Worm (Caenorhabditis elegans) whole organism, L2 larva: ENCODE measurements around the gene gcsh-1.
A peak's percentile ranks its signal among the peaks of the same experiment; 100 is the strongest.
"Not testable (repeated sequence)": the region's sequence is repeated elsewhere in the genome, so short reads cannot be mapped to it uniquely, and the experiment has no call there.

Source experiments
- C34F6.9 ChIP-seq: fragments of 150-350 bp; optimal IDR thresholded peaks from 2 replicates; lab custom pipeline; 2014; ENCODE audit warnings: missing biosample characterization, missing genetic modification characterization
- F13H6.1 ChIP-seq: sonication (generic microtip); optimal IDR thresholded peaks from 2 replicates; lab custom pipeline; 2016; ENCODE audit warnings: missing genetic modification characterization, missing compliant biosample characterization
- Y55F3AM.14 ChIP-seq: fragments of 200-800 bp; sonication (Bioruptor generic); optimal IDR thresholded peaks from 2 replicates; lab custom pipeline; 2018; ENCODE audit warnings: mild to moderate bottlenecking, missing genetic modification characterization, missing compliant biosample characterization
- ZK546.5 ChIP-seq: sonication (generic microtip); optimal IDR thresholded peaks from 2 replicates; lab custom pipeline; 2017; ENCODE audit warnings: missing biosample characterization, missing genetic modification characterization
- alr-1 ChIP-seq: fragments of 150-350 bp; optimal IDR thresholded peaks from 2 replicates; lab custom pipeline; 2014; ENCODE audit warnings: missing biosample characterization, missing genetic modification characterization
- aly-2 ChIP-seq: fragments of 150-350 bp; optimal IDR thresholded peaks from 2 replicates; lab custom pipeline; 2014; ENCODE audit warnings: missing biosample characterization, missing genetic modification characterization
- ama-1 ChIP-seq: fragments of 150-350 bp; optimal IDR thresholded peaks from 2 replicates; lab custom pipeline; 2018; ENCODE audit warnings: inconsistent platforms
- blmp-1 ChIP-seq: sonication (generic microtip); optimal IDR thresholded peaks from 2 replicates; lab custom pipeline; 2017; ENCODE audit warnings: missing genetic modification characterization, mild to moderate bottlenecking, missing compliant biosample characterization, antibody characterized with exemption, moderate library complexity; ENCODE audit not compliant: insufficient read depth
- ceh-16 ChIP-seq: fragments of 150-350 bp; optimal IDR thresholded peaks from 2 replicates; lab custom pipeline; 2014; ENCODE audit warnings: missing biosample characterization, missing genetic modification characterization
- ceh-82 ChIP-seq: fragments of 150-350 bp; optimal IDR thresholded peaks from 2 replicates; lab custom pipeline; 2014; ENCODE audit warnings: missing biosample characterization, missing genetic modification characterization
- crh-2 ChIP-seq: sonication (generic microtip); optimal IDR thresholded peaks from 2 replicates; lab custom pipeline; 2017; ENCODE audit warnings: missing biosample characterization, missing genetic modification characterization
- dmd-4 ChIP-seq: sonication (generic microtip); optimal IDR thresholded peaks from 2 replicates; lab custom pipeline; 2017; ENCODE audit warnings: missing biosample characterization, missing genetic modification characterization
- egl-27 ChIP-seq: sonication (generic microtip); optimal IDR thresholded peaks from 3 replicates; lab custom pipeline; 2017; ENCODE audit warnings: missing biosample characterization, missing genetic modification reagents, missing genetic modification characterization
- elt-1 ChIP-seq: fragments of 150-350 bp; optimal IDR thresholded peaks from 2 replicates; lab custom pipeline; 2014; ENCODE audit warnings: missing biosample characterization, missing genetic modification characterization
- elt-3 ChIP-seq: sonication (generic microtip); optimal IDR thresholded peaks from 2 replicates; lab custom pipeline; 2017; ENCODE audit warnings: missing biosample characterization, missing genetic modification characterization
- fos-1 ChIP-seq: fragments of 150-350 bp; optimal IDR thresholded peaks from 2 replicates; lab custom pipeline; 2014; ENCODE audit warnings: missing biosample characterization, missing genetic modification characterization
- lin-11 ChIP-seq: fragments of 150-350 bp; sonication (generic microtip); optimal IDR thresholded peaks from 2 replicates; lab custom pipeline; 2014; ENCODE audit warnings: missing biosample characterization, missing genetic modification characterization, inconsistent platforms, mixed read lengths
- lin-13 ChIP-seq: fragments of 150-350 bp; optimal IDR thresholded peaks from 2 replicates; lab custom pipeline; 2014; ENCODE audit warnings: missing biosample characterization, missing genetic modification reagents, missing genetic modification characterization
- lin-39 ChIP-seq: fragments of 150-350 bp; optimal IDR thresholded peaks from 2 replicates; lab custom pipeline; 2014; ENCODE audit warnings: missing biosample characterization, missing genetic modification reagents, missing genetic modification characterization
- lsy-2 ChIP-seq, 2 experiments: fragments of 150-350 bp in 1 of 2; sonication (generic microtip) in 1 of 2; optimal IDR thresholded peaks; 2 replicates each; lab custom pipeline; 2014 to 2017; ENCODE audit warnings: missing biosample characterization in 2 of 2, missing genetic modification characterization in 2 of 2
- mab-5 ChIP-seq: fragments of 150-350 bp; optimal IDR thresholded peaks from 2 replicates; lab custom pipeline; 2014; ENCODE audit warnings: missing biosample characterization, missing genetic modification characterization
- mbf-1 ChIP-seq: sonication (generic microtip); optimal IDR thresholded peaks from 2 replicates; lab custom pipeline; 2017; ENCODE audit warnings: missing biosample characterization, missing genetic modification characterization
- mdl-1 ChIP-seq, 2 experiments: fragments of 150-350 bp in 1 of 2; sonication (generic microtip) in 1 of 2; optimal IDR thresholded peaks; 2 replicates each; lab custom pipeline; 2017; ENCODE audit warnings: missing biosample characterization in 2 of 2, missing genetic modification characterization in 2 of 2
- nhr-10 ChIP-seq: sonication (generic microtip); optimal IDR thresholded peaks from 2 replicates; lab custom pipeline; 2017; ENCODE audit warnings: missing biosample characterization, missing genetic modification characterization
- nhr-12 ChIP-seq: fragments of 150-350 bp; optimal IDR thresholded peaks from 2 replicates; lab custom pipeline; 2014; ENCODE audit warnings: missing biosample characterization, missing genetic modification characterization
- nhr-129 ChIP-seq: fragments of 150-350 bp; optimal IDR thresholded peaks from 2 replicates; lab custom pipeline; 2014; ENCODE audit warnings: missing biosample characterization, missing genetic modification characterization
- nhr-21 ChIP-seq: fragments of 150-350 bp; optimal IDR thresholded peaks from 2 replicates; lab custom pipeline; 2014; ENCODE audit warnings: missing biosample characterization, missing genetic modification characterization
- nhr-23 ChIP-seq: fragments of 150-350 bp; optimal IDR thresholded peaks from 2 replicates; lab custom pipeline; 2014; ENCODE audit warnings: missing biosample characterization, missing genetic modification reagents, missing genetic modification characterization
- nhr-237 ChIP-seq: fragments of 150-350 bp; optimal IDR thresholded peaks from 2 replicates; lab custom pipeline; 2014; ENCODE audit warnings: missing biosample characterization, missing genetic modification characterization
- nhr-25 ChIP-seq: fragments of 150-350 bp; sonication (generic microtip); optimal IDR thresholded peaks from 3 replicates; lab custom pipeline; 2014; ENCODE audit warnings: missing biosample characterization, missing genetic modification characterization
- nhr-6 ChIP-seq: fragments of 150-350 bp; optimal IDR thresholded peaks from 2 replicates; lab custom pipeline; 2014; ENCODE audit warnings: missing biosample characterization, missing genetic modification characterization
- nhr-77 ChIP-seq: fragments of 150-350 bp; optimal IDR thresholded peaks from 2 replicates; lab custom pipeline; 2014; ENCODE audit warnings: missing biosample characterization, missing genetic modification characterization
- peb-1 ChIP-seq: fragments of 150-350 bp; optimal IDR thresholded peaks from 2 replicates; lab custom pipeline; 2014; ENCODE audit warnings: missing biosample characterization, missing genetic modification characterization
- sem-4 ChIP-seq: fragments of 150-350 bp; optimal IDR thresholded peaks from 2 replicates; lab custom pipeline; 2014; ENCODE audit warnings: missing biosample characterization, missing genetic modification reagents, missing genetic modification characterization
- skn-1 ChIP-seq: sonication (generic microtip); optimal IDR thresholded peaks from 2 replicates; lab custom pipeline; 2017; ENCODE audit warnings: missing biosample characterization, missing genetic modification characterization
- sma-3 ChIP-seq: sonication (generic microtip); optimal IDR thresholded peaks from 2 replicates; lab custom pipeline; 2016; ENCODE audit warnings: missing genetic modification reagents, missing genetic modification characterization, missing compliant biosample characterization
- sma-9 ChIP-seq, 2 experiments: fragments of 150-350 bp in 1 of 2; sonication (generic microtip) in 1 of 2; optimal IDR thresholded peaks; 2 replicates each; lab custom pipeline; 2014 to 2016; ENCODE audit warnings: missing genetic modification characterization in 2 of 2, mild to moderate bottlenecking in 1 of 2, missing biosample characterization in 1 of 2, missing compliant biosample characterization in 1 of 2, missing genetic modification reagents in 1 of 2, moderate library complexity in 1 of 2
- snpc-4 ChIP-seq: fragments of 150-350 bp; optimal IDR thresholded peaks from 2 replicates; lab custom pipeline; 2014; ENCODE audit warnings: missing biosample characterization, missing genetic modification characterization
- unc-39 ChIP-seq: fragments of 150-350 bp; optimal IDR thresholded peaks from 2 replicates; lab custom pipeline; 2014; ENCODE audit warnings: missing biosample characterization, missing genetic modification characterization
- unc-55 ChIP-seq: fragments of 150-350 bp; sonication (generic microtip); optimal IDR thresholded peaks from 3 replicates; lab custom pipeline; 2014; ENCODE audit warnings: missing biosample characterization, missing genetic modification reagents, missing genetic modification characterization
- unc-62 ChIP-seq: fragments of 150-350 bp; optimal IDR thresholded peaks from 2 replicates; lab custom pipeline; 2014; ENCODE audit warnings: missing biosample characterization, missing genetic modification reagents, missing genetic modification characterization
- zag-1 ChIP-seq: fragments of 150-350 bp; optimal IDR thresholded peaks from 2 replicates; lab custom pipeline; 2014; ENCODE audit warnings: missing biosample characterization, missing genetic modification characterization
- ztf-1 ChIP-seq: fragments of 200-800 bp; sonication (Bioruptor generic); conservative IDR thresholded peaks from 2 replicates; pipeline ENCODE4 v1.3.6; 2022; ENCODE audit warnings: missing genetic modification characterization, missing compliant biosample characterization
- ztf-11 ChIP-seq: sonication (generic microtip); optimal IDR thresholded peaks from 2 replicates; lab custom pipeline; 2017; ENCODE audit warnings: missing biosample characterization, missing genetic modification characterization
- ztf-4 ChIP-seq: fragments of 150-350 bp; optimal IDR thresholded peaks from 2 replicates; lab custom pipeline; 2014; ENCODE audit warnings: missing biosample characterization, missing genetic modification characterization

The gcsh-1 gene

ce11 chrX:14528399-14528798 is 13.5 kb upstream of the gcsh-1 start, which contains the start of gene nspc-19:
Gene nspc-19, plus strand, starts transcription at chrX:14528699.
- TF ChIP-seq nhr-6; alr-1 (tag; lab: Kevin White, UChicago); dmd-4 (tag; lab: Kevin White, UChicago): not testable (repeated sequence)

ce11 chrX:14527559-14527958 is 12.7 kb upstream of the gcsh-1 start, which contains the start of gene nspc-18:
Gene nspc-18, minus strand, starts transcription at chrX:14527659.
- TF ChIP-seq ztf-1 (GFP tag; lab: Robert Waterston, UW) (no peak), nhr-12 (tag; lab: Kevin White, UChicago) (no peak), ztf-4 (tag; lab: Kevin White, UChicago) (no peak), blmp-1 (no peak), sma-9 (GFP tag; optimal IDR thresholded peaks at IDR 0.05; lab: Kevin White, UChicago) (no peak), sma-9 (tag; optimal IDR thresholded peaks at IDR 0.05; lab: Kevin White, UChicago) (no peak)

ce11 chrX:14525325-14526305 is 10.7 kb upstream of the gcsh-1 start:
- peak; percentile 99 for TF ChIP-seq C34F6.9 (tag; lab: Kevin White, UChicago)
- peak; percentile 99 for TF ChIP-seq unc-62 (GFP tag; lab: Kevin White, UChicago)
- no peak for TF ChIP-seq peb-1
- TF ChIP-seq zag-1, result peak; percentile 99
- peak; percentile 80 for TF ChIP-seq nhr-12 (tag; lab: Kevin White, UChicago)
- peak; percentile 99 for TF ChIP-seq unc-55
- TF ChIP-seq lin-39 (tag; lab: Kevin White, UChicago), result peak; percentile 97
- TF ChIP-seq nhr-23, result no peak
- TF ChIP-seq elt-1, result no peak
- peak; percentile 92 for TF ChIP-seq snpc-4 (tag; lab: Kevin White, UChicago)
- TF ChIP-seq blmp-1, result peak; percentile 87
- TF ChIP-seq sma-3, result peak; percentile 99
- peak; percentile 88 for TF ChIP-seq ZK546.5 (tag; lab: Kevin White, UChicago)
- TF ChIP-seq dmd-4 (tag; lab: Kevin White, UChicago), result peak; percentile 74
- TF ChIP-seq elt-3 (tag; lab: Kevin White, UChicago), result peak; percentile 91
- TF ChIP-seq egl-27, result peak; percentile 98
- peak; percentile 99 for TF ChIP-seq sem-4 (tag; lab: Kevin White, UChicago)
- TF ChIP-seq nhr-237 (tag; lab: Kevin White, UChicago), result peak; percentile 98
- TF ChIP-seq nhr-77 (tag; lab: Kevin White, UChicago), result peak; percentile 99
- peak; percentile 69 for TF ChIP-seq ama-1 (lab: Kevin White, UChicago)
- TF ChIP-seq sma-9 (GFP tag; optimal IDR thresholded peaks at IDR 0.05; lab: Kevin White, UChicago), result peak; percentile 99
- no peak for TF ChIP-seq sma-9 (tag; optimal IDR thresholded peaks at IDR 0.05; lab: Kevin White, UChicago)
- no peak for TF ChIP-seq ztf-1 (GFP tag; lab: Robert Waterston, UW)
- peak; percentile 99 for TF ChIP-seq ztf-4 (tag; lab: Kevin White, UChicago)
- TF ChIP-seq fos-1 (tag; lab: Kevin White, UChicago), result peak; percentile 99
- TF ChIP-seq skn-1 (tag; lab: Kevin White, UChicago), result peak; percentile 85
- TF ChIP-seq mbf-1 (tag; lab: Kevin White, UChicago), result peak; percentile 79
- peak; percentile 99 for TF ChIP-seq mab-5 (tag; lab: Kevin White, UChicago)
- peak; percentile 100 for TF ChIP-seq nhr-21 (tag; lab: Kevin White, UChicago)
- peak; percentile 79 for TF ChIP-seq unc-39 (tag; lab: Kevin White, UChicago)
- TF ChIP-seq nhr-6, result peak; percentile 99
- TF ChIP-seq ceh-16 (tag; lab: Kevin White, UChicago), result peak; percentile 97
- peak; percentile 97 for TF ChIP-seq lsy-2 (tag; optimal IDR thresholded peaks at IDR 0.05; lab: Kevin White, UChicago)
- TF ChIP-seq aly-2 (tag; lab: Kevin White, UChicago), result peak; percentile 97
- TF ChIP-seq nhr-129 (tag; lab: Kevin White, UChicago), result peak; percentile 100
- TF ChIP-seq nhr-10 (tag; lab: Kevin White, UChicago), result peak; percentile 98
- TF ChIP-seq lin-13 (GFP tag; lab: Kevin White, UChicago), result peak; percentile 99
- TF ChIP-seq F13H6.1 (tag; lab: Kevin White, UChicago), result peak; percentile 99
- peak; percentile 98 for TF ChIP-seq lin-11 (tag; lab: Kevin White, UChicago)
- peak; percentile 82 for TF ChIP-seq ztf-11 (tag; lab: Kevin White, UChicago)
- TF ChIP-seq mdl-1 (tag; optimal IDR thresholded peaks at IDR 0.05; lab: Kevin White, UChicago), result peak; percentile 96 to 97
- peak; percentile 100 for TF ChIP-seq crh-2 (tag; lab: Kevin White, UChicago)
- peak; percentile 98 for TF ChIP-seq Y55F3AM.14
- no peak for TF ChIP-seq alr-1 (tag; lab: Kevin White, UChicago)
- peak; percentile 99 for TF ChIP-seq nhr-25 (tag; lab: Kevin White, UChicago)
- peak; percentile 100 for TF ChIP-seq ceh-82 (tag; lab: Kevin White, UChicago)
